Worm (Caenorhabditis elegans) whole organism, L2 larva: ENCODE data around the gene C18B2.5.

ENCODE experiments used
- C34F6.9 ChIP-seq: fragments of 150-350 bp; optimal IDR thresholded peaks from 2 replicates; lab custom pipeline; 2014; ENCODE audit warnings: missing biosample characterization, missing genetic modification characterization
- Y55F3AM.14 ChIP-seq: fragments of 200-800 bp; sonication (Bioruptor generic); optimal IDR thresholded peaks from 2 replicates; lab custom pipeline; 2018; ENCODE audit warnings: mild to moderate bottlenecking, missing genetic modification characterization, missing compliant biosample characterization
- ceh-16 ChIP-seq: fragments of 150-350 bp; optimal IDR thresholded peaks from 2 replicates; lab custom pipeline; 2014; ENCODE audit warnings: missing biosample characterization, missing genetic modification characterization
- dmd-4 ChIP-seq: sonication (generic microtip); optimal IDR thresholded peaks from 2 replicates; lab custom pipeline; 2017; ENCODE audit warnings: missing biosample characterization, missing genetic modification characterization
- elt-1 ChIP-seq: fragments of 150-350 bp; optimal IDR thresholded peaks from 2 replicates; lab custom pipeline; 2014; ENCODE audit warnings: missing biosample characterization, missing genetic modification characterization
- elt-3 ChIP-seq: sonication (generic microtip); optimal IDR thresholded peaks from 2 replicates; lab custom pipeline; 2017; ENCODE audit warnings: missing biosample characterization, missing genetic modification characterization
- fos-1 ChIP-seq: fragments of 150-350 bp; optimal IDR thresholded peaks from 2 replicates; lab custom pipeline; 2014; ENCODE audit warnings: missing biosample characterization, missing genetic modification characterization
- mbf-1 ChIP-seq: sonication (generic microtip); optimal IDR thresholded peaks from 2 replicates; lab custom pipeline; 2017; ENCODE audit warnings: missing biosample characterization, missing genetic modification characterization
- nhr-11 ChIP-seq: fragments of 150-350 bp; optimal IDR thresholded peaks from 2 replicates; lab custom pipeline; 2014; ENCODE audit warnings: missing biosample characterization, missing genetic modification characterization
- nhr-129 ChIP-seq: fragments of 150-350 bp; optimal IDR thresholded peaks from 2 replicates; lab custom pipeline; 2014; ENCODE audit warnings: missing biosample characterization, missing genetic modification characterization
- nhr-237 ChIP-seq: fragments of 150-350 bp; optimal IDR thresholded peaks from 2 replicates; lab custom pipeline; 2014; ENCODE audit warnings: missing biosample characterization, missing genetic modification characterization
- nhr-25 ChIP-seq: fragments of 150-350 bp; sonication (generic microtip); optimal IDR thresholded peaks from 3 replicates; lab custom pipeline; 2014; ENCODE audit warnings: missing biosample characterization, missing genetic modification characterization
- nhr-6 ChIP-seq: fragments of 150-350 bp; optimal IDR thresholded peaks from 2 replicates; lab custom pipeline; 2014; ENCODE audit warnings: missing biosample characterization, missing genetic modification characterization
- peb-1 ChIP-seq: fragments of 150-350 bp; optimal IDR thresholded peaks from 2 replicates; lab custom pipeline; 2014; ENCODE audit warnings: missing biosample characterization, missing genetic modification characterization
- skn-1 ChIP-seq: sonication (generic microtip); optimal IDR thresholded peaks from 2 replicates; lab custom pipeline; 2017; ENCODE audit warnings: missing biosample characterization, missing genetic modification characterization
- sma-3 ChIP-seq: sonication (generic microtip); optimal IDR thresholded peaks from 2 replicates; lab custom pipeline; 2016; ENCODE audit warnings: missing genetic modification reagents, missing genetic modification characterization, missing compliant biosample characterization
- sma-9 ChIP-seq, 2 experiments: fragments of 150-350 bp in 1 of 2; sonication (generic microtip) in 1 of 2; optimal IDR thresholded peaks; 2 replicates each; lab custom pipeline; 2014 to 2016; ENCODE audit warnings: missing genetic modification characterization in 2 of 2, mild to moderate bottlenecking in 1 of 2, missing biosample characterization in 1 of 2, missing compliant biosample characterization in 1 of 2, missing genetic modification reagents in 1 of 2, moderate library complexity in 1 of 2
- snpc-4 ChIP-seq: fragments of 150-350 bp; optimal IDR thresholded peaks from 2 replicates; lab custom pipeline; 2014; ENCODE audit warnings: missing biosample characterization, missing genetic modification characterization
- unc-39 ChIP-seq: fragments of 150-350 bp; optimal IDR thresholded peaks from 2 replicates; lab custom pipeline; 2014; ENCODE audit warnings: missing biosample characterization, missing genetic modification characterization
- unc-55 ChIP-seq: fragments of 150-350 bp; sonication (generic microtip); optimal IDR thresholded peaks from 3 replicates; lab custom pipeline; 2014; ENCODE audit warnings: missing biosample characterization, missing genetic modification reagents, missing genetic modification characterization
- zag-1 ChIP-seq: fragments of 150-350 bp; optimal IDR thresholded peaks from 2 replicates; lab custom pipeline; 2014; ENCODE audit warnings: missing biosample characterization, missing genetic modification characterization
- ztf-1 ChIP-seq: fragments of 200-800 bp; sonication (Bioruptor generic); conservative IDR thresholded peaks from 2 replicates; pipeline ENCODE4 v1.3.6; 2022; ENCODE audit warnings: missing genetic modification characterization, missing compliant biosample characterization
- ztf-11 ChIP-seq: sonication (generic microtip); optimal IDR thresholded peaks from 2 replicates; lab custom pipeline; 2017; ENCODE audit warnings: missing biosample characterization, missing genetic modification characterization
- ztf-4 ChIP-seq: fragments of 150-350 bp; optimal IDR thresholded peaks from 2 replicates; lab custom pipeline; 2014; ENCODE audit warnings: missing biosample characterization, missing genetic modification characterization

C18B2.5 gene

DNA sequence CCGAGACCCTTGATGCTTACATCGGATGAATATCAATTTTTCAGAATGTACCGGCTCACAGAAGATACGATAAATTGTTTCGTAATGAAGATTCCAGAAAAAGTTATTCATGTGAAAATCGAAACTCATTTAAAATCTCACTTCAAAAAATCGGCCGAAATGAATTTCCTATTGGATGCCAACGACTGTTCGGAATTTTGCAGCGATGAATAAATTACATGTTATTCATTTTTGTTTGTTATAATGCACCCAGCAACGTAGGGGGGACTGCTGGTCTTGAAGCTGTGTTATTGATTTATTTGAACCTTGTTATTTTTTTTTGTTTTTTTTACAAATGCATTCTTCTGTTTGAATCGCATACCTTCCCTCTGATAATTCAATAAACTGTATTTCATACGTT lies 44.0 kb downstream of the C18B2.5 start:
- TF ChIP-seq dmd-4 (tag; lab: Kevin White, UChicago) (no peak), skn-1 (no peak), C34F6.9 (tag; lab: Kevin White, UChicago) (no peak), nhr-129 (tag; lab: Kevin White, UChicago) (no peak), nhr-11 (tag; lab: Kevin White, UChicago) (no peak), ztf-1 (GFP tag; lab: Robert Waterston, UW) (no peak), nhr-237 (tag; lab: Kevin White, UChicago) (no peak), ztf-4 (no peak), peb-1 (tag; lab: Kevin White, UChicago) (no peak), nhr-25 (tag; lab: Kevin White, UChicago) (no peak), elt-3 (tag; lab: Kevin White, UChicago) (no peak), snpc-4 (tag; lab: Kevin White, UChicago) (no peak), fos-1 (no peak), sma-3 (GFP tag; lab: Kevin White, UChicago) (no peak), nhr-6 (tag; lab: Kevin White, UChicago) (no peak), zag-1 (no peak), unc-39 (no peak), sma-9 (GFP tag; optimal IDR thresholded peaks at IDR 0.05; lab: Kevin White, UChicago) (no peak), sma-9 (tag; optimal IDR thresholded peaks at IDR 0.05; lab: Kevin White, UChicago) (no peak), unc-55 (GFP tag; lab: Kevin White, UChicago) (no peak)
- TF ChIP-seq, all 48 proteins: peak for 0

DNA sequence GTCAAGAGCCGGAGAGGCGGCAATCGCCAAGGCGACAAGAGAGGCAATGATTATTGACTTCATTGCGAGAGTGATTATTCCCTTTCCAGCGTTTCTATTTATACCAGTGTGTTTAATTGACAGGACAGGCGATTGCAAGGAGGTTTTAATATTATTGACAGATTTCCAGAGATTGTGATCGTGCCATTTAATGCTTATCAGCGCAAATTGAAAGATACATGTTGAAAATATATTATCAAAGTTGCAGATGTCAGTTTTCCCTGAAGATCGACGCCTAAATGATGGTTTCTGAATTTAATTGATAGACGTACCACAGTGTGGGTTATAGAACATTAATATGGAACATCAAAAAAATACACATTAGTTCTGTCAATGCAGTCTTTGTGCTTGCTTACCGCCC lies 47.0 kb downstream of the C18B2.5 start, which contains the start of gene vit-4:
Gene vit-4, minus strand, starts transcription at position 63 of the 400 bp plus-strand sequence.
- TF ChIP-seq nhr-129 (tag; lab: Kevin White, UChicago) (no peak), ztf-4 (no peak), C34F6.9 (tag; lab: Kevin White, UChicago) (no peak), nhr-25 (tag; lab: Kevin White, UChicago) (no peak), ceh-16 (no peak), ztf-11 (no peak), sma-9 (GFP tag; optimal IDR thresholded peaks at IDR 0.05; lab: Kevin White, UChicago) (no peak), sma-9 (tag; optimal IDR thresholded peaks at IDR 0.05; lab: Kevin White, UChicago) (no peak), ztf-1 (GFP tag; lab: Robert Waterston, UW) (no peak), mbf-1 (no peak), elt-1 (tag; lab: Kevin White, UChicago) (no peak), nhr-11 (tag; lab: Kevin White, UChicago) (no peak), Y55F3AM.14 (no peak)
- TF ChIP-seq, all 48 proteins: peak for 0
